Fruit fly (Drosophila melanogaster): Measurements from ENCODE around the gene ais.

Gene ais

dm6 chr3L:17846169-17846981, 41.9 kb upstream of the ais start, which contains the start of the genes MED19 and CG7430 (continued):
- TF ChIP-seq CG9817 (tag; optimal IDR thresholded peaks at IDR 0.05) (no peak), CG18476 (GFP tag; optimal IDR thresholded peaks at IDR 0.05) (no peak), gcm2 (GFP tag; optimal IDR thresholded peaks at IDR 0.05) (no peak), Xbp1 (GFP tag; optimal IDR thresholded peaks at IDR 0.05) (peak; percentile 14), Ptx1 (GFP tag; IDR thresholded peaks at IDR 0.05) (peak; percentile 17; the same call in 1 of the 2 replicates), NC2β (GFP tag; optimal IDR thresholded peaks at IDR 0.05) (no peak), CG5245 (GFP tag; optimal IDR thresholded peaks at IDR 0.05) (no peak), stc (GFP tag; IDR thresholded peaks at IDR 0.05) (no peak), HLH3B (GFP tag; IDR thresholded peaks at IDR 0.05) (no peak), CG2199 (GFP tag; IDR thresholded peaks at IDR 0.05) (no peak), lilli (GFP tag; optimal IDR thresholded peaks at IDR 0.05) (peak; percentile 6), shn (GFP tag; optimal IDR thresholded peaks at IDR 0.05) (no peak), CG13123 (GFP tag; optimal IDR thresholded peaks at IDR 0.05) (no peak), CG17829 (tag; optimal IDR thresholded peaks at IDR 0.05) (peak; percentile 29), BtbVII (GFP tag; optimal IDR thresholded peaks at IDR 0.05) (no peak), CG18262 (tag; optimal IDR thresholded peaks at IDR 0.05) (no peak), CG32772 (GFP tag; IDR thresholded peaks at IDR 0.05) (no peak), ato (GFP tag; IDR thresholded peaks at IDR 0.05; ENCODE audit: partially characterized antibody) (peak; percentile 9; the same call in 1 of the 2 replicates), CG9932 (GFP tag; IDR thresholded peaks at IDR 0.05) (peak; percentile 47), tll (GFP tag; optimal IDR thresholded peaks at IDR 0.05) (peak in 1 of 2 experiments; percentile 25), cwo (GFP tag; optimal IDR thresholded peaks at IDR 0.05) (no peak), CG10565 (GFP tag; optimal IDR thresholded peaks at IDR 0.05) (no peak), CG6175 (GFP tag; IDR thresholded peaks at IDR 0.05) (no peak), Nf-YB (GFP tag; optimal IDR thresholded peaks at IDR 0.05) (no peak), Abd-B (GFP tag; optimal IDR thresholded peaks at IDR 0.05) (peak; percentile 62), CG10267 (tag; optimal IDR thresholded peaks at IDR 0.05) (peak; percentile 21), CG14441 (GFP tag; IDR thresholded peaks at IDR 0.05) (no peak), crc (GFP tag; optimal IDR thresholded peaks at IDR 0.05) (no peak), CG9215 (GFP tag; IDR thresholded peaks at IDR 0.05) (no peak), Sry-δ (GFP tag; optimal IDR thresholded peaks at IDR 0.05) (peak; percentile 11), nerfin-2 (GFP tag; IDR thresholded peaks at IDR 0.05; ENCODE audit: partially characterized antibody) (no peak), CG14050 (GFP tag; IDR thresholded peaks at IDR 0.05) (no peak), MTF-1 (GFP tag; optimal IDR thresholded peaks at IDR 0.05; ENCODE audit: borderline replicate concordance) (no peak), Hr3 (GFP tag; optimal IDR thresholded peaks at IDR 0.05) (no peak), Lpt (GFP tag; optimal IDR thresholded peaks at IDR 0.05) (no peak), gro (GFP tag; optimal IDR thresholded peaks at IDR 0.05) (no peak), ara (GFP tag; IDR thresholded peaks at IDR 0.05) (no peak), CG8478 (optimal IDR thresholded peaks at IDR 0.05) (peak; percentile 63), NFAT (GFP tag; IDR thresholded peaks at IDR 0.05) (peak; percentile 55), dpn (GFP tag; optimal IDR thresholded peaks at IDR 0.05) (no peak), rib (GFP tag; IDR thresholded peaks at IDR 0.05) (no peak), HLH54F (GFP tag; optimal IDR thresholded peaks at IDR 0.05) (no peak), btn (GFP tag; optimal IDR thresholded peaks at IDR 0.05) (no peak), yki (optimal IDR thresholded peaks at IDR 0.05) (no peak), otp (GFP tag; IDR thresholded peaks at IDR 0.05) (no peak), Optix (GFP tag; IDR thresholded peaks at IDR 0.05) (no peak), maf-S (GFP tag; optimal IDR thresholded peaks at IDR 0.05) (no peak), vfl (GFP tag; optimal IDR thresholded peaks at IDR 0.05) (no peak), sens (GFP tag) (no peak), Usf (GFP tag; optimal IDR thresholded peaks at IDR 0.05) (no peak), Spps (tag; optimal IDR thresholded peaks at IDR 0.05) (no peak)

Measured in whole organism, embryonic.